Worm (Caenorhabditis elegans) whole organism, L1 larva: ENCODE results near the gene ZC376.8.
A peak's percentile ranks its signal among the peaks of the same experiment; 100 is the strongest.

Source experiments
- C04F5.9 ChIP-seq: sonication (generic microtip); optimal IDR thresholded peaks from 2 replicates; lab custom pipeline; 2016; ENCODE audit warnings: missing genetic modification characterization, missing compliant biosample characterization
- C16A3.4 ChIP-seq: fragments of 150-350 bp; optimal IDR thresholded peaks from 2 replicates; lab custom pipeline; 2014; ENCODE audit warnings: missing biosample characterization, missing genetic modification characterization
- Y116A8C.19 ChIP-seq: sonication (generic microtip); optimal IDR thresholded peaks from 2 replicates; lab custom pipeline; 2016; ENCODE audit warnings: missing compliant biosample characterization, missing genetic modification characterization, borderline replicate concordance
- alr-1 ChIP-seq: fragments of 200-800 bp; sonication (Bioruptor generic); optimal IDR thresholded peaks from 2 replicates; lab custom pipeline; 2018; ENCODE audit warnings: borderline replicate concordance, mild to moderate bottlenecking, missing genetic modification characterization, missing compliant biosample characterization
- aly-2 ChIP-seq: fragments of 150-350 bp; optimal IDR thresholded peaks from 2 replicates; lab custom pipeline; 2014; ENCODE audit warnings: missing biosample characterization, missing genetic modification characterization
- ama-1 ChIP-seq: fragments of 150-350 bp; optimal IDR thresholded peaks from 2 replicates; lab custom pipeline; 2014
- ceh-63 ChIP-seq: fragments of 200-800 bp; sonication (Bioruptor generic); optimal IDR thresholded peaks from 2 replicates; lab custom pipeline; 2018; ENCODE audit warnings: mild to moderate bottlenecking, missing genetic modification characterization, missing compliant biosample characterization
- ceh-90 ChIP-seq: sonication (generic microtip); optimal IDR thresholded peaks from 2 replicates; lab custom pipeline; 2016; ENCODE audit warnings: missing genetic modification characterization, missing compliant biosample characterization
- dsc-1 ChIP-seq: sonication (generic microtip); optimal IDR thresholded peaks from 2 replicates; lab custom pipeline; 2016; ENCODE audit warnings: mild to moderate bottlenecking, missing genetic modification characterization, missing compliant biosample characterization
- efl-1 ChIP-seq, 4 experiments: fragments of 150-350 bp; optimal IDR thresholded peaks in 3 of 4; peaks in 1 of 4; 1 replicate in 1 of 4; 2 replicates in 3 of 4; lab custom pipeline; 2014; ENCODE audit warnings: missing biosample characterization in 2 of 4, missing genetic modification characterization in 2 of 4, missing genetic modification reagents in 2 of 4
- efl-3 ChIP-seq: fragments of 200-800 bp; sonication (Bioruptor generic); optimal IDR thresholded peaks from 2 replicates; lab custom pipeline; 2018; ENCODE audit warnings: mild to moderate bottlenecking, missing genetic modification characterization, missing compliant biosample characterization
- egl-13 ChIP-seq: sonication (generic microtip); optimal IDR thresholded peaks from 2 replicates; lab custom pipeline; 2016; ENCODE audit warnings: missing genotype, missing genetic modification reagents, missing genetic modification characterization, missing compliant biosample characterization
- egl-27 ChIP-seq, 2 experiments: fragments of 150-350 bp in 1 of 2; sonication (generic microtip); optimal IDR thresholded peaks; 3 replicates each; lab custom pipeline; 2017 to 2018; ENCODE audit warnings: missing biosample characterization in 2 of 2, missing genetic modification characterization in 2 of 2, missing genetic modification reagents in 2 of 2
- elt-2 ChIP-seq: sonication (generic microtip); optimal IDR thresholded peaks from 2 replicates; lab custom pipeline; 2016; ENCODE audit warnings: missing genetic modification characterization, mild to moderate bottlenecking, inconsistent platforms, missing compliant biosample characterization, missing genetic modification reagents
- elt-3 ChIP-seq, 6 experiments: fragments of 150-350 bp in 1 of 6; sonication (generic microtip); optimal IDR thresholded peaks; 2 replicates each; lab custom pipeline; 2017 to 2018; ENCODE audit warnings: missing biosample characterization in 6 of 6, missing genetic modification characterization in 6 of 6, inconsistent platforms in 1 of 6
- fkh-10 ChIP-seq: sonication (generic microtip); optimal IDR thresholded peaks from 2 replicates; lab custom pipeline; 2017; ENCODE audit warnings: missing biosample characterization, missing genetic modification reagents, missing genetic modification characterization
- fkh-4 ChIP-seq: sonication (generic microtip); optimal IDR thresholded peaks from 2 replicates; lab custom pipeline; 2016; ENCODE audit warnings: missing compliant biosample characterization, missing genetic modification characterization, borderline replicate concordance
- fkh-8 ChIP-seq: sonication (generic microtip); optimal IDR thresholded peaks from 2 replicates; lab custom pipeline; 2016; ENCODE audit warnings: mild to moderate bottlenecking, missing genetic modification characterization, missing compliant biosample characterization
- fos-1 ChIP-seq: fragments of 150-350 bp; optimal IDR thresholded peaks from 2 replicates; lab custom pipeline; 2014; ENCODE audit warnings: missing biosample characterization, missing genetic modification characterization
- hlh-4 ChIP-seq: sonication (generic microtip); optimal IDR thresholded peaks from 2 replicates; lab custom pipeline; 2016; ENCODE audit warnings: mild to moderate bottlenecking, missing genetic modification characterization, missing compliant biosample characterization
- isw-1 ChIP-seq: fragments of 200-800 bp; sonication (Bioruptor generic); IDR thresholded peaks from 2 replicates; pipeline ENCODE4 v1.3.6; 2022; ENCODE audit warnings: missing genetic modification characterization, missing compliant biosample characterization
- lin-13 ChIP-seq: fragments of 150-350 bp; optimal IDR thresholded peaks from 2 replicates; lab custom pipeline; 2014; ENCODE audit warnings: missing biosample characterization, missing genetic modification reagents, missing genetic modification characterization
- lin-14 ChIP-seq: fragments of 200-800 bp; sonication (Bioruptor generic); optimal IDR thresholded peaks from 2 replicates; lab custom pipeline; 2018; ENCODE audit warnings: mild to moderate bottlenecking, missing genetic modification characterization, moderate library complexity, missing compliant biosample characterization
- lin-35 ChIP-seq, 2 experiments: fragments of 150-350 bp; optimal IDR thresholded peaks; 2 replicates each; lab custom pipeline; 2014; ENCODE audit warnings: missing biosample characterization in 2 of 2, missing genetic modification characterization in 2 of 2, missing genetic modification reagents in 2 of 2
- lsy-2 ChIP-seq, 2 experiments: fragments of 150-350 bp; optimal IDR thresholded peaks; 2 replicates each; lab custom pipeline; 2014; ENCODE audit warnings: missing biosample characterization in 2 of 2, missing genetic modification characterization in 2 of 2
- mab-9 ChIP-seq: fragments of 200-800 bp; sonication (Bioruptor generic); IDR thresholded peaks from 2 replicates; pipeline ENCODE4 v1.3.6; 2022; ENCODE audit warnings: missing genetic modification reagents, missing genetic modification characterization, missing compliant biosample characterization
- mef-2 ChIP-seq: fragments of 150-350 bp; optimal IDR thresholded peaks from 2 replicates; lab custom pipeline; 2014; ENCODE audit warnings: missing biosample characterization, missing genetic modification characterization
- mep-1 ChIP-seq: fragments of 150-350 bp; optimal IDR thresholded peaks from 2 replicates; lab custom pipeline; 2014; ENCODE audit warnings: missing biosample characterization, missing genetic modification characterization
- nhr-11 ChIP-seq: fragments of 150-350 bp; optimal IDR thresholded peaks from 2 replicates; lab custom pipeline; 2014; ENCODE audit warnings: missing biosample characterization, missing genetic modification characterization
- nhr-12 ChIP-seq: sonication (generic microtip); optimal IDR thresholded peaks from 2 replicates; lab custom pipeline; 2017; ENCODE audit warnings: missing biosample characterization, missing genetic modification characterization
- nhr-19 ChIP-seq: fragments of 200-800 bp; sonication (Bioruptor generic); conservative IDR thresholded peaks from 2 replicates; pipeline ENCODE4 v1.3.6; 2022; ENCODE audit warnings: missing genetic modification characterization, missing compliant biosample characterization
- nhr-20 ChIP-seq: sonication (generic microtip); optimal IDR thresholded peaks from 2 replicates; lab custom pipeline; 2016; ENCODE audit warnings: mild to moderate bottlenecking, missing genetic modification characterization, missing compliant biosample characterization
- nhr-237 ChIP-seq: fragments of 150-350 bp; optimal IDR thresholded peaks from 2 replicates; lab custom pipeline; 2014; ENCODE audit warnings: missing biosample characterization, missing genetic modification characterization
- nhr-28 ChIP-seq: fragments of 150-350 bp; optimal IDR thresholded peaks from 2 replicates; lab custom pipeline; 2014; ENCODE audit warnings: missing biosample characterization, missing genetic modification characterization
- nhr-47 ChIP-seq: sonication (generic microtip); optimal IDR thresholded peaks from 2 replicates; lab custom pipeline; 2016; ENCODE audit warnings: mild to moderate bottlenecking, missing genetic modification characterization, moderate library complexity, missing compliant biosample characterization
- nhr-71 ChIP-seq: sonication (generic microtip); optimal IDR thresholded peaks from 2 replicates; lab custom pipeline; 2016; ENCODE audit warnings: mild to moderate bottlenecking, missing genetic modification characterization, moderate library complexity, missing compliant biosample characterization
- nhr-76 ChIP-seq: sonication (generic microtip); optimal IDR thresholded peaks from 2 replicates; lab custom pipeline; 2017; ENCODE audit warnings: missing biosample characterization, missing genetic modification characterization
- nhr-77 ChIP-seq: fragments of 150-350 bp; optimal IDR thresholded peaks from 2 replicates; lab custom pipeline; 2014; ENCODE audit warnings: missing biosample characterization, missing genetic modification characterization
- nhr-90 ChIP-seq: sonication (generic microtip); optimal IDR thresholded peaks from 2 replicates; lab custom pipeline; 2016; ENCODE audit warnings: mild to moderate bottlenecking, missing genetic modification characterization, missing compliant biosample characterization; ENCODE audit not compliant: poor library complexity
- rnt-1 ChIP-seq: sonication (generic microtip); optimal IDR thresholded peaks from 2 replicates; lab custom pipeline; 2016; ENCODE audit warnings: mild to moderate bottlenecking, missing genetic modification characterization, moderate library complexity, missing compliant biosample characterization
- snpc-4 ChIP-seq: fragments of 150-350 bp; optimal IDR thresholded peaks from 2 replicates; lab custom pipeline; 2014; ENCODE audit warnings: missing biosample characterization, missing genetic modification characterization
- snu-23 ChIP-seq: sonication (generic microtip); optimal IDR thresholded peaks from 2 replicates; lab custom pipeline; 2016; ENCODE audit warnings: missing genetic modification characterization, missing compliant biosample characterization
- tlp-1 ChIP-seq: fragments of 150-350 bp; optimal IDR thresholded peaks from 2 replicates; lab custom pipeline; 2014; ENCODE audit warnings: missing biosample characterization, missing genetic modification characterization
- ztf-11 ChIP-seq, 2 experiments: sonication (generic microtip); optimal IDR thresholded peaks; 2 replicates each; lab custom pipeline; 2016 to 2017; ENCODE audit warnings: missing genetic modification characterization in 2 of 2, missing biosample characterization in 1 of 2, missing compliant biosample characterization in 1 of 2
- ztf-4 ChIP-seq: fragments of 150-350 bp; optimal IDR thresholded peaks from 2 replicates; lab custom pipeline; 2014; ENCODE audit warnings: missing biosample characterization, missing genetic modification characterization

Gene ZC376.8

ce11 chrV:14194514-14194913 is 14.5 kb downstream of the ZC376.8 start:
- TF ChIP-seq mab-9 (GFP tag; lab: Robert Waterston, UW) (0 out of 2 replicates have a peak, but pooled peaks have one; percentile 6), rnt-1 (tag; lab: Kevin White, UChicago) (no peak), efl-1 (optimal IDR thresholded peaks at IDR 0.05; lab: Kevin White, UChicago) (no peak), efl-1 (GFP tag; optimal IDR thresholded peaks at IDR 0.05 in 1 of 2; lab: Kevin White, UChicago) (peak in 1 of 2 experiments; percentile 90), fos-1 (no peak), nhr-11 (tag; lab: Kevin White, UChicago) (no peak), nhr-20 (tag; lab: Kevin White, UChicago) (no peak), nhr-12 (tag; lab: Kevin White, UChicago) (no peak), nhr-76 (tag; lab: Kevin White, UChicago) (no peak)

ce11 chrV:14197651-14198050 is 17.6 kb downstream of the ZC376.8 start:
- TF ChIP-seq fos-1, result no peak
- TF ChIP-seq fkh-4 (tag; lab: Kevin White, UChicago), result no peak
- TF ChIP-seq snpc-4 (tag; lab: Kevin White, UChicago), result no peak
- no peak for TF ChIP-seq fkh-10 (GFP tag; lab: Kevin White, UChicago)
- no peak for TF ChIP-seq lsy-2 (tag; optimal IDR thresholded peaks at IDR 0.05; lab: Kevin White, UChicago)
- TF ChIP-seq lin-35 (GFP tag; optimal IDR thresholded peaks at IDR 0.05; lab: Kevin White, UChicago), result no peak
- TF ChIP-seq nhr-47, result no peak
- no peak for TF ChIP-seq hlh-4 (tag; lab: Kevin White, UChicago)
- TF ChIP-seq ztf-4 (tag; lab: Kevin White, UChicago), result peak; percentile 24
- no peak for TF ChIP-seq ceh-63
- TF ChIP-seq egl-13 (tag; lab: Kevin White, UChicago), result no peak
- TF ChIP-seq snu-23 (GFP tag; lab: Kevin White, UChicago), result peak; percentile 35
- no peak for TF ChIP-seq elt-2 (tag; lab: Kevin White, UChicago)
- peak; percentile 18 for TF ChIP-seq nhr-90 (tag; lab: Kevin White, UChicago)
- TF ChIP-seq rnt-1 (tag; lab: Kevin White, UChicago), result peak; percentile 19
- peak in 1 of 6 experiments; percentile 0 for TF ChIP-seq elt-3 (tag; optimal IDR thresholded peaks at IDR 0.05; lab: Kevin White, UChicago)
- no peak for TF ChIP-seq Y116A8C.19
- no peak for TF ChIP-seq nhr-19 (GFP tag; lab: Robert Waterston, UW)
- peak; percentile 41 for TF ChIP-seq lin-14
- TF ChIP-seq nhr-20 (tag; lab: Kevin White, UChicago), result peak; percentile 12
- peak; percentile 47 for TF ChIP-seq nhr-71 (tag; lab: Kevin White, UChicago)

- TF ChIP-seq fkh-8 (tag; lab: Kevin White, UChicago), result peak; percentile 86
- peak; percentile 78 to 86 for TF ChIP-seq efl-1 (optimal IDR thresholded peaks at IDR 0.05; lab: Kevin White, UChicago)
- TF ChIP-seq efl-1 (GFP tag; optimal IDR thresholded peaks at IDR 0.05 in 1 of 2; lab: Kevin White, UChicago), result peak; percentile 59 to 95
- TF ChIP-seq nhr-11 (tag; lab: Kevin White, UChicago), result peak; percentile 93
- no peak for TF ChIP-seq tlp-1 (tag; lab: Kevin White, UChicago)
- no peak for TF ChIP-seq ceh-90 (tag; lab: Kevin White, UChicago)
- TF ChIP-seq C04F5.9 (tag; lab: Kevin White, UChicago), result peak; percentile 31
- no peak for TF ChIP-seq alr-1
- TF ChIP-seq nhr-28 (tag; lab: Kevin White, UChicago), result peak; percentile 64
- peak in 1 of 2 experiments; percentile 58 for TF ChIP-seq ztf-11 (tag; optimal IDR thresholded peaks at IDR 0.05; lab: Kevin White, UChicago)
- TF ChIP-seq mep-1 (tag; lab: Kevin White, UChicago), result peak; percentile 96
- TF ChIP-seq ama-1 (lab: Kevin White, UChicago), result peak; percentile 40
- TF ChIP-seq efl-3 (GFP tag; lab: Kevin White, UChicago), result no peak
- TF ChIP-seq dsc-1, result peak; percentile 81
- peak; percentile 93 for TF ChIP-seq nhr-237 (tag; lab: Kevin White, UChicago)
- no peak for TF ChIP-seq ceh-63
- TF ChIP-seq aly-2 (tag; lab: Kevin White, UChicago), result peak; percentile 71
- peak in 3 of 6 experiments; percentile 56 to 92 (median 67) for TF ChIP-seq elt-3 (tag; optimal IDR thresholded peaks at IDR 0.05; lab: Kevin White, UChicago)
- TF ChIP-seq ztf-4 (tag; lab: Kevin White, UChicago), result peak; percentile 90
- peak; percentile 93 for TF ChIP-seq nhr-77
- TF ChIP-seq isw-1 (GFP tag; lab: Robert Waterston, UW), result peak; percentile 84
- TF ChIP-seq mef-2 (tag; lab: Kevin White, UChicago), result peak; percentile 91
- peak; percentile 97 for TF ChIP-seq snu-23 (GFP tag; lab: Kevin White, UChicago)
- TF ChIP-seq lin-35 (GFP tag; optimal IDR thresholded peaks at IDR 0.05; lab: Kevin White, UChicago), result peak; percentile 74 to 87
- peak; percentile 82 to 92 for TF ChIP-seq egl-27 (tag; optimal IDR thresholded peaks at IDR 0.05; lab: Kevin White, UChicago)
- peak; percentile 59; the same call in 1 of the 2 replicates for TF ChIP-seq mab-9 (GFP tag; lab: Robert Waterston, UW)
- TF ChIP-seq snpc-4 (tag; lab: Kevin White, UChicago), result peak; percentile 87
- TF ChIP-seq nhr-12 (tag; lab: Kevin White, UChicago), result no peak
- TF ChIP-seq C16A3.4 (tag; lab: Kevin White, UChicago), result peak; percentile 91
- TF ChIP-seq lin-13 (GFP tag; lab: Kevin White, UChicago), result peak; percentile 87
- TF ChIP-seq fkh-10 (GFP tag; lab: Kevin White, UChicago), result peak; percentile 0
- peak; percentile 99 for TF ChIP-seq lin-14
- TF ChIP-seq egl-13 (tag; lab: Kevin White, UChicago), result peak; percentile 68
Measured at ce11 chrV:14200086-14200485, 20.0 kb downstream of the ZC376.8 start.
